Worm (Caenorhabditis elegans): Measurements from ENCODE around the gene gfat-1.

Gene gfat-1

ce11 chrII:11547254-11547687 lies 47.9 kb downstream of the gfat-1 start, which contains the start of gene F54D5.7 (continued):
- TF ChIP-seq fax-1 (tag; optimal IDR thresholded peaks at IDR 0.05) (no peak), unc-86 (tag; optimal IDR thresholded peaks at IDR 0.05) (no peak), hlh-6 (tag; optimal IDR thresholded peaks at IDR 0.05) (no peak), F13H6.1 (tag; optimal IDR thresholded peaks at IDR 0.05) (no peak), pros-1 (tag; optimal IDR thresholded peaks at IDR 0.05) (no peak), unc-3 (GFP tag; conservative IDR thresholded peaks at IDR 0.05) (no peak), unc-3 (tag; optimal IDR thresholded peaks at IDR 0.05) (no peak), elt-2 (tag; optimal IDR thresholded peaks at IDR 0.05) (peak; percentile 30), hlh-8 (tag; optimal IDR thresholded peaks at IDR 0.05) (no peak), fkh-6 (tag; optimal IDR thresholded peaks at IDR 0.05) (no peak), rnt-1 (tag; optimal IDR thresholded peaks at IDR 0.05) (peak; percentile 28), ref-2 (tag; optimal IDR thresholded peaks at IDR 0.05) (no peak), pqm-1 (tag; optimal IDR thresholded peaks at IDR 0.05) (no peak), mec-3 (tag; optimal IDR thresholded peaks at IDR 0.05; ENCODE audit: borderline replicate concordance) (no peak), ceh-2 (tag; optimal IDR thresholded peaks at IDR 0.05) (no peak), ceh-19 (GFP tag; optimal IDR thresholded peaks at IDR 0.05) (no peak), ztf-16 (tag; optimal IDR thresholded peaks at IDR 0.05) (no peak), ceh-6 (GFP tag; optimal IDR thresholded peaks at IDR 0.05) (peak; percentile 29), ceh-45 (GFP tag; IDR thresholded peaks at IDR 0.05) (no peak), ceh-24 (tag; optimal IDR thresholded peaks at IDR 0.05) (no peak)

ce11 chrII:11545952-11546325 lies 49.3 kb downstream of the gfat-1 start:
- TF ChIP-seq mec-3 (tag; optimal IDR thresholded peaks at IDR 0.05; ENCODE audit: borderline replicate concordance) (no peak), syd-9 (tag; optimal IDR thresholded peaks at IDR 0.05) (no peak), hlh-30 (tag; optimal IDR thresholded peaks at IDR 0.05; ENCODE audit: insufficient read depth) (no peak), nfya-1 (tag; optimal IDR thresholded peaks at IDR 0.05) (no peak), ttx-3 (tag; optimal IDR thresholded peaks at IDR 0.05) (no peak), fkh-6 (tag; optimal IDR thresholded peaks at IDR 0.05) (no peak), sox-2 (GFP tag; IDR thresholded peaks at IDR 0.05) (no peak), odd-2 (tag; optimal IDR thresholded peaks at IDR 0.05) (no peak), pha-2 (tag; optimal IDR thresholded peaks at IDR 0.05) (no peak), che-1 (tag; optimal IDR thresholded peaks at IDR 0.05) (no peak), ceh-45 (GFP tag; IDR thresholded peaks at IDR 0.05) (no peak), C08G9.2 (tag; optimal IDR thresholded peaks at IDR 0.05) (no peak)

- peak; percentile 61 for TF ChIP-seq pax-1 (tag; optimal IDR thresholded peaks at IDR 0.05)
- TF ChIP-seq gmeb-2 (tag; optimal IDR thresholded peaks at IDR 0.05), result peak; percentile 51
- no peak for TF ChIP-seq K09A11.1 (tag; optimal IDR thresholded peaks at IDR 0.05; ENCODE audit: insufficient read depth)
- TF ChIP-seq nhr-11 (tag; optimal IDR thresholded peaks at IDR 0.05), result no peak
- peak; percentile 82 for TF ChIP-seq unc-55 (GFP tag; optimal IDR thresholded peaks at IDR 0.05)
- TF ChIP-seq ceh-48 (tag; optimal IDR thresholded peaks at IDR 0.05), result peak; percentile 31
- TF ChIP-seq ceh-6 (GFP tag; optimal IDR thresholded peaks at IDR 0.05), result no peak
- TF ChIP-seq ceh-34 (tag; optimal IDR thresholded peaks at IDR 0.05), result peak; percentile 86
- TF ChIP-seq dve-1 (tag; optimal IDR thresholded peaks at IDR 0.05), result peak; percentile 29
- TF ChIP-seq ref-2 (tag; optimal IDR thresholded peaks at IDR 0.05), result peak; percentile 93
- no peak for TF ChIP-seq zip-5 (tag; optimal IDR thresholded peaks at IDR 0.05)
- peak; percentile 27 for TF ChIP-seq ama-1 (optimal IDR thresholded peaks at IDR 0.05)
- peak; percentile 90 for TF ChIP-seq nfya-1 (tag; optimal IDR thresholded peaks at IDR 0.05)
- peak; percentile 3 for TF ChIP-seq ceh-22 (tag; optimal IDR thresholded peaks at IDR 0.05)
- no peak for TF ChIP-seq fax-1 (tag; optimal IDR thresholded peaks at IDR 0.05)
- peak; percentile 65 for TF ChIP-seq madf-2 (tag; optimal IDR thresholded peaks at IDR 0.05)
- TF ChIP-seq hlh-30 (tag; optimal IDR thresholded peaks at IDR 0.05; ENCODE audit: insufficient read depth), result peak; percentile 83
- peak; percentile 47 for TF ChIP-seq pros-1 (tag; optimal IDR thresholded peaks at IDR 0.05)
- TF ChIP-seq syd-9 (tag; optimal IDR thresholded peaks at IDR 0.05), result peak; percentile 71
- TF ChIP-seq lim-6 (tag; optimal IDR thresholded peaks at IDR 0.05), result no peak
- TF ChIP-seq ceh-14 (tag; optimal IDR thresholded peaks at IDR 0.05), result peak; percentile 4
- TF ChIP-seq ceh-18 (tag; optimal IDR thresholded peaks at IDR 0.05), result peak; percentile 85
- peak; percentile 30 for TF ChIP-seq ceh-19 (GFP tag; optimal IDR thresholded peaks at IDR 0.05)
- peak; percentile 79 for TF ChIP-seq tbx-2 (tag; optimal IDR thresholded peaks at IDR 0.05)
- TF ChIP-seq pha-2 (tag; optimal IDR thresholded peaks at IDR 0.05), result no peak
- peak; percentile 36 for TF ChIP-seq hlh-8 (tag; optimal IDR thresholded peaks at IDR 0.05)
- TF ChIP-seq ceh-30 (tag; optimal IDR thresholded peaks at IDR 0.05), result peak; percentile 59
- no peak for TF ChIP-seq ceh-45 (GFP tag; IDR thresholded peaks at IDR 0.05)
- TF ChIP-seq ceh-2 (tag; optimal IDR thresholded peaks at IDR 0.05), result peak; percentile 49
- TF ChIP-seq unc-42 (tag; optimal IDR thresholded peaks at IDR 0.05), result peak; percentile 77
- peak; percentile 55 for TF ChIP-seq sdc-2 (tag; optimal IDR thresholded peaks at IDR 0.05)
Observed at ce11 chrII:11545299-11545951, 49.8 kb downstream of the gfat-1 start, which contains the start of gene dnj-13. TSS of gene dnj-13 (plus strand) at chrII:11545701.
